Worm (Caenorhabditis elegans): ENCODE measurements around the gene nfm-1.

nfm-1 gene

ce11 chrIII:6144390-6144962 is 14.8 kb upstream of the nfm-1 start:
- no peak for TF ChIP-seq unc-62 (GFP tag; optimal IDR thresholded peaks at IDR 0.05)

ce11 chrIII:6145309-6145708 is 13.9 kb upstream of the nfm-1 start:
- no peak for TF ChIP-seq unc-62 (GFP tag; optimal IDR thresholded peaks at IDR 0.05)

- TF ChIP-seq unc-62 (GFP tag; optimal IDR thresholded peaks at IDR 0.05): no peak
These were observed 13.4 kb upstream of the nfm-1 start, which contains the start of gene Y42G9A.3 for ce11 chrIII:6145896-6146295. Gene Y42G9A.3, plus strand, starts transcription at chrIII:6146258.

ce11 chrIII:6146797-6147196 is 12.5 kb upstream of the nfm-1 start:
- no peak for TF ChIP-seq unc-62 (GFP tag; optimal IDR thresholded peaks at IDR 0.05)

ce11 chrIII:6147903-6148302 is 11.3 kb upstream of the nfm-1 start, which contains the start of gene Y42G9A.2:
Gene Y42G9A.2, plus strand, starts transcription at chrIII:6148186.
- no peak for TF ChIP-seq unc-62 (GFP tag; optimal IDR thresholded peaks at IDR 0.05)

- TF ChIP-seq unc-62 (GFP tag; optimal IDR thresholded peaks at IDR 0.05): no peak
These were observed 10.6 kb upstream of the nfm-1 start for ce11 chrIII:6148684-6149083.

ce11 chrIII:6149467-6150072 is 9.7 kb upstream of the nfm-1 start, which contains the start of the genes wht-7 and Y42G9A.1:
Gene wht-7, minus strand, starts transcription at chrIII:6149597.
Gene Y42G9A.1, plus strand, starts transcription at chrIII:6149961.
- TF ChIP-seq unc-62 (GFP tag; optimal IDR thresholded peaks at IDR 0.05): no peak

ce11 chrIII:6154586-6154985 is 4.7 kb upstream of the nfm-1 start:
- no peak for TF ChIP-seq unc-62 (GFP tag; optimal IDR thresholded peaks at IDR 0.05)

- TF ChIP-seq unc-62 (GFP tag; optimal IDR thresholded peaks at IDR 0.05): no peak
These were observed 3.5 kb upstream of the nfm-1 start for ce11 chrIII:6155787-6156186.

- no peak for TF ChIP-seq unc-62 (GFP tag; optimal IDR thresholded peaks at IDR 0.05)
These were observed 1.4 kb upstream of the nfm-1 start, which contains the start of gene anmt-2 for ce11 chrIII:6157708-6158321. Gene anmt-2, minus strand, starts transcription at chrIII:6157758.

- no peak for TF ChIP-seq unc-62 (GFP tag; optimal IDR thresholded peaks at IDR 0.05)
These were observed 4.1 kb downstream of the nfm-1 start for ce11 chrIII:6163381-6163780.

ce11 chrIII:6164253-6164971 is 5.2 kb downstream of the nfm-1 start, which contains the start of gene F42A10.9:
Gene F42A10.9, plus strand, starts transcription at chrIII:6164573.
- TF ChIP-seq unc-62 (GFP tag; optimal IDR thresholded peaks at IDR 0.05): no peak

- TF ChIP-seq unc-62 (GFP tag; optimal IDR thresholded peaks at IDR 0.05): no peak
These were observed 6.0 kb downstream of the nfm-1 start for ce11 chrIII:6165240-6165639.

ce11 chrIII:6166634-6167033 is 7.4 kb downstream of the nfm-1 start:
- no peak for TF ChIP-seq unc-62 (GFP tag; optimal IDR thresholded peaks at IDR 0.05)

ce11 chrIII:6168497-6169227 is 9.4 kb downstream of the nfm-1 start, which contains the start of gene efk-1:
Gene efk-1, minus strand, starts transcription at chrIII:6168547.
- no peak for TF ChIP-seq unc-62 (GFP tag; optimal IDR thresholded peaks at IDR 0.05)
